Fruit fly (Drosophila melanogaster) whole organism, pupa: ENCODE results near the gene CG17108.

Source experiments
- CG13204 ChIP-seq: fragments of 200-800 bp; sonication (Bioruptor generic); optimal IDR thresholded peaks from 2 replicates; lab custom pipeline; 2018; ENCODE audit warnings: missing biosample characterization, mild to moderate bottlenecking, missing genetic modification characterization, moderate library complexity
- CG14655 ChIP-seq: fragments of 200-800 bp; sonication (Bioruptor generic); optimal IDR thresholded peaks from 3 replicates; lab custom pipeline; 2017; ENCODE audit warnings: mild to moderate bottlenecking, missing biosample characterization, missing genetic modification reagents, missing genetic modification characterization
- CG4496 ChIP-seq: fragments of 200-800 bp; sonication (Bioruptor generic); IDR thresholded peaks from 3 replicates; pipeline ENCODE4 v1.3.6; 2022; ENCODE audit warnings: missing biosample characterization, missing genetic modification characterization
- EcR ChIP-seq: fragments of 200-800 bp; sonication (Bioruptor generic); optimal IDR thresholded peaks from 3 replicates; lab custom pipeline; 2019; ENCODE audit warnings: missing biosample characterization, missing genetic modification characterization, mild to moderate bottlenecking, moderate library complexity, missing genetic modification reagents
- Pif1B ChIP-seq: fragments of 200-800 bp; sonication (Bioruptor generic); optimal IDR thresholded peaks from 3 replicates; lab custom pipeline; 2016; ENCODE audit warnings: missing biosample characterization, missing genetic modification characterization
- Snoo ChIP-seq: fragments of 200-800 bp; sonication (Bioruptor generic); optimal IDR thresholded peaks from 3 replicates; lab custom pipeline; 2017; ENCODE audit warnings: missing biosample characterization, mild to moderate bottlenecking, missing genetic modification characterization, inconsistent platforms
- fd96Ca ChIP-seq: fragments of 200-800 bp; sonication (Bioruptor generic); IDR thresholded peaks from 3 replicates; pipeline ENCODE4 v1.3.6; 2022; ENCODE audit warnings: missing biosample characterization, missing genetic modification characterization
- rn ChIP-seq: fragments of 200-800 bp; sonication (Bioruptor generic); IDR thresholded peaks from 2 replicates; pipeline ENCODE4 v1.3.6; 2022; ENCODE audit warnings: missing biosample characterization, missing genetic modification characterization

DNA sequence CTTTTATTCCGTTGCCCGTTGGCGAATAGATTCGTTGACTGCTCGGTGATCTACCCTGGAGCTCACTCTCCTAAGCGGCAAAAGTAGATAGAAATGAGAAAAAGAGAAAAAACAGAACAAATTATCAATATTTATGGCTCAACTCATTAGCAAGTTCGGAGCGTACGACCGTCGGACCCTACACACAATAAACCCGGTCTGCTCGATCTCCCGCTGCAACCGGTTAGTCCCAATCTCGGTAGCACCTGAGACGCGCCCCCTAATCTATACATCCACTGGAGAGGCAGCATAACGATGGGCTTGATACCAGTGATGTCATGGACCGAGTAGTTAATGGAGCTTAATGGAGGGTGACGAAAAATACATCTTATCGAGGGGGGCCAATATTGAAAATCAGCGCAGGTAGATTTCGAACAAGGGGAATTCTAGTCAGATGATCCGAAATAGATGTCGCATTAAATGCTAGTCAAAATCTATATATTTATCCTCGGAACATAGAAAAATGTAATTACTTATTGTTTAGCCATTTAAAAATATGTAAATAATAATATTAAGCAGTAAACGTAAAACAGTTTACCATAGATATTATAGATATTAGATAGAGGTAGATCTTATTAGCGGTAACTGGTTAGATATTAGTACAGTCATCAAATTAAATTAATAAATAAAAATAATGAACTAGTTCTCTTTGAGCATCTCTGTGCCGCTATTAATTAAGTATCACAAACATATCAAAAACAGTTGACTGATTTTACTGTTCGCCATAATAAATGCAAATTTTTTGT lies 6.7 kb downstream of the CG17108 start, which contains the start of gene CG7296:
- TF ChIP-seq EcR (no peak), CG13204 (GFP tag; lab: Kevin White, UChicago) (no peak), CG4496 (GFP tag; lab: Robert Waterston, UW) (no peak), rn (GFP tag; lab: Robert Waterston, UW) (no peak), Pif1B (GFP tag; lab: Kevin White, UChicago) (no peak), Snoo (tag; lab: Kevin White, UChicago) (no peak), fd96Ca (GFP tag; lab: Robert Waterston, UW) (no peak), CG14655 (no peak)
